Worm (Caenorhabditis elegans): ENCODE results near the gene B0303.11.

B0303.11 gene

DNA sequence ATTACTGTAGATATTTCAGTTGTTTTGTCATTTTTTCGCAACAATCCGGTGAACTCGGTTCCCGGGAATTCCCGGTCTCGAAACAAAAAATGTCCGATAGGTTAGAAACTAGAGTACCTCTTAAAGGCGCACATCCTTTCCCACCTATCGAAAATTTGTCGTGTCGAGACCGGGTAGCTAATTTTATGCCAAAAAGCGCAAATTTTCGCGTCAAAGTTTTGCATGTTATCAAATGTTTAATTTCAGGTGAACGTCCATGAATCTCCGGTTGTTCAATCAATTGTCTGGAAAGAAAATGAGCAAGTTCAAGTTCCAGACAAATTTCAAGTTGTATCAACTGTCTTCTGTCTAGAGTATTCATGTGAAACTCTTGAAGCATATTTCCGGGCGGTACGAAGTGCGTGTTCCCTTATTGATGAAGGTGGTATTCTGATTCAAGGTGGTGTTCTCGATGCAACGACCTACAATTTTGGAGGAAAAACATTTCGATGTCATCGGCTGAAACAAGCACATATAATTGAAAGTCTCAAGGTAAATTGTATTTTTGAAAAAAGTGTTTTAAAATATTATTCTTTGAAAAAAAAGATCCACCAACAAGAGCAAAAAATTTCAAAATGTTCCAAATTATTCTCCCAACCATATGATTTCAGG is 24.5 kb downstream of the B0303.11 start:
- TF ChIP-seq ceh-28 (tag; optimal IDR thresholded peaks at IDR 0.05): no peak
- 0 out of 2 replicates have a peak, but pooled peaks have one; percentile 37 for TF ChIP-seq Y75B8A.6 (GFP tag; IDR thresholded peaks at IDR 0.05)
- no peak for TF ChIP-seq madf-9 (GFP tag; conservative IDR thresholded peaks at IDR 0.05)
- no peak for TF ChIP-seq unc-39 (tag; optimal IDR thresholded peaks at IDR 0.05)
- TF ChIP-seq ceh-32 (tag; optimal IDR thresholded peaks at IDR 0.05; ENCODE audit: poor library complexity): no peak
- peak; percentile 35 for TF ChIP-seq hlh-11 (tag; optimal IDR thresholded peaks at IDR 0.05)
- peak; percentile 71 for TF ChIP-seq Y5F2A.4 (GFP tag; optimal IDR thresholded peaks at IDR 0.05)
- TF ChIP-seq mep-1 (tag; optimal IDR thresholded peaks at IDR 0.05): peak; percentile 27
- no peak for TF ChIP-seq mdl-1 (tag; optimal IDR thresholded peaks at IDR 0.05)
- TF ChIP-seq lim-7 (GFP tag; IDR thresholded peaks at IDR 0.05): no peak
- peak; percentile 29 for TF ChIP-seq nhr-111 (GFP tag; optimal IDR thresholded peaks at IDR 0.05)
- no peak for TF ChIP-seq ZK337.2 (GFP tag; IDR thresholded peaks at IDR 0.05)
- no peak for TF ChIP-seq daf-16 (GFP tag; optimal IDR thresholded peaks at IDR 0.05)
- TF ChIP-seq daf-16 (tag; optimal IDR thresholded peaks at IDR 0.05): peak; percentile 36
- TF ChIP-seq ceh-20 (GFP tag; IDR thresholded peaks at IDR 0.05): no peak
- no peak for TF ChIP-seq gei-8 (GFP tag; optimal IDR thresholded peaks at IDR 0.05)
- TF ChIP-seq fos-1 (tag; optimal IDR thresholded peaks at IDR 0.05): no peak
- TF ChIP-seq madf-5 (GFP tag; IDR thresholded peaks at IDR 0.05): no peak
- TF ChIP-seq ama-1 (optimal IDR thresholded peaks at IDR 0.05): no peak
- peak; percentile 71; the same call in 1 of the 2 replicates for TF ChIP-seq zfp-3 (GFP tag; conservative IDR thresholded peaks at IDR 0.05)
- no peak for TF ChIP-seq dmd-9 (GFP tag; IDR thresholded peaks at IDR 0.05)
- no peak for TF ChIP-seq snpc-1.2 (GFP tag; IDR thresholded peaks at IDR 0.05)
- no peak for TF ChIP-seq zip-2 (tag; optimal IDR thresholded peaks at IDR 0.05)
- TF ChIP-seq tag-97 (GFP tag; IDR thresholded peaks at IDR 0.05): no peak
- peak; percentile 74; the same call in 1 of the 2 replicates for TF ChIP-seq T26A8.4 (GFP tag; IDR thresholded peaks at IDR 0.05)
- peak; percentile 55 for TF ChIP-seq nhr-102 (tag; optimal IDR thresholded peaks at IDR 0.05)
- peak; percentile 64 for TF ChIP-seq lin-38 (GFP tag; IDR thresholded peaks at IDR 0.05)
- no peak for TF ChIP-seq lin-29 (GFP tag; IDR thresholded peaks at IDR 0.05)
- TF ChIP-seq daf-19 (GFP tag; conservative IDR thresholded peaks at IDR 0.05): no peak
- no peak for TF ChIP-seq lin-39 (tag; optimal IDR thresholded peaks at IDR 0.05)
- TF ChIP-seq egl-43 (GFP tag; IDR thresholded peaks at IDR 0.05): peak; percentile 45; the same call in 1 of the 2 replicates
- TF ChIP-seq mes-2 (tag; optimal IDR thresholded peaks at IDR 0.05; ENCODE audit: poor library complexity, severe bottlenecking): peak; percentile 4
- TF ChIP-seq ctbp-1 (GFP tag; IDR thresholded peaks at IDR 0.05): peak; percentile 34; the same call in 1 of the 2 replicates
- TF ChIP-seq vab-7 (GFP tag; IDR thresholded peaks at IDR 0.05): no peak
- TF ChIP-seq zfp-2 (tag; optimal IDR thresholded peaks at IDR 0.05): no peak
- 0 out of 2 replicates have a peak, but pooled peaks have one; percentile 50 for TF ChIP-seq mdt-29 (GFP tag; IDR thresholded peaks at IDR 0.05)
- TF ChIP-seq snpc-4 (tag; optimal IDR thresholded peaks at IDR 0.05): no peak
- peak in 1 of 2 experiments; percentile 88 for TF ChIP-seq unc-62 (GFP tag; optimal IDR thresholded peaks at IDR 0.05 in 1 of 2)
- TF ChIP-seq unc-62 (tag; optimal IDR thresholded peaks at IDR 0.05): no peak
- TF ChIP-seq aly-2 (tag; optimal IDR thresholded peaks at IDR 0.05): no peak
- no peak for TF ChIP-seq nhr-6 (tag; optimal IDR thresholded peaks at IDR 0.05)
- TF ChIP-seq T20F7.1 (GFP tag; optimal IDR thresholded peaks at IDR 0.05): no peak
- no peak for TF ChIP-seq spr-1 (tag; optimal IDR thresholded peaks at IDR 0.05)
- no peak for TF ChIP-seq nhr-28 (tag; optimal IDR thresholded peaks at IDR 0.05)
- TF ChIP-seq dmd-6 (GFP tag; IDR thresholded peaks at IDR 0.05): 0 out of 2 replicates have a peak, but pooled peaks have one; percentile 23
- no peak for TF ChIP-seq lir-3 (tag; optimal IDR thresholded peaks at IDR 0.05)
- peak; percentile 93 for TF ChIP-seq aha-1 (tag)
- TF ChIP-seq rbr-2 (tag; optimal IDR thresholded peaks at IDR 0.05): no peak
- no peak for TF ChIP-seq hmg-1.1 (GFP tag; IDR thresholded peaks at IDR 0.05)
- TF ChIP-seq nhr-41 (GFP tag; IDR thresholded peaks at IDR 0.05): no peak
- no peak for TF ChIP-seq nhr-11 (tag; optimal IDR thresholded peaks at IDR 0.05)

Measured in whole organism, L4 larva.